Worm (Caenorhabditis elegans) whole organism, L4 larva: ENCODE data around the gene F21C10.3.

Experiments
- dmd-6 ChIP-seq: fragments of 200-800 bp; sonication (Bioruptor generic); IDR thresholded peaks from 2 replicates; pipeline ENCODE4 v1.3.6; 2022; ENCODE audit warnings: missing genetic modification reagents, missing genetic modification characterization, missing compliant biosample characterization
- lim-7 ChIP-seq: fragments of 200-800 bp; sonication (Bioruptor generic); IDR thresholded peaks from 2 replicates; pipeline ENCODE4 v1.3.6; 2022; ENCODE audit warnings: missing genetic modification characterization, missing compliant biosample characterization
- lsy-2 ChIP-seq, 2 experiments: fragments of 150-350 bp in 1 of 2; sonication (generic microtip) in 1 of 2; optimal IDR thresholded peaks; 2 replicates each; lab custom pipeline; 2014 to 2017; ENCODE audit warnings: missing biosample characterization in 2 of 2, missing genetic modification characterization in 2 of 2
- mep-1 ChIP-seq: fragments of 150-350 bp; sonication (generic microtip); optimal IDR thresholded peaks from 3 replicates; lab custom pipeline; 2014; ENCODE audit warnings: missing biosample characterization, missing genetic modification characterization
- nhr-25 ChIP-seq: sonication (generic microtip); optimal IDR thresholded peaks from 2 replicates; lab custom pipeline; 2017; ENCODE audit warnings: missing genetic modification characterization, mild to moderate bottlenecking, missing compliant biosample characterization, antibody characterized with exemption, moderate library complexity, borderline replicate concordance; ENCODE audit not compliant: insufficient read depth
- pha-4 ChIP-seq, 2 experiments: fragments of 150-350 bp in 1 of 2; fragments of 200-800 bp in 1 of 2; sonication (Bioruptor generic) in 1 of 2; IDR thresholded peaks in 1 of 2; optimal IDR thresholded peaks in 1 of 2; 2 replicates each; pipeline versions ENCODE4 v1.3.6 to Lab custom; 2014 to 2022; ENCODE audit warnings: missing genetic modification characterization in 2 of 2, missing genetic modification reagents in 2 of 2, missing biosample characterization in 1 of 2, missing compliant biosample characterization in 1 of 2
- spr-3 ChIP-seq: fragments of 200-800 bp; sonication (Bioruptor generic); optimal IDR thresholded peaks from 2 replicates; lab custom pipeline; 2018; ENCODE audit warnings: mild to moderate bottlenecking, missing genetic modification characterization, missing compliant biosample characterization
- unc-130 ChIP-seq: sonication (generic microtip); optimal IDR thresholded peaks from 2 replicates; lab custom pipeline; 2016; ENCODE audit warnings: missing genetic modification reagents, missing genetic modification characterization, missing compliant biosample characterization
- unc-62 ChIP-seq, 3 experiments: fragments of 150-350 bp in 1 of 3; sonication (generic microtip); optimal IDR thresholded peaks in 2 of 3; peaks in 1 of 3; 1 replicate in 1 of 3; 2 replicates in 2 of 3; lab custom pipeline; 2014 to 2017; ENCODE audit warnings: missing biosample characterization in 3 of 3, missing genetic modification characterization in 3 of 3, missing genetic modification reagents in 3 of 3, missing genotype in 1 of 3
- zip-2 ChIP-seq: fragments of 150-350 bp; optimal IDR thresholded peaks from 2 replicates; lab custom pipeline; 2014; ENCODE audit warnings: missing biosample characterization, missing genetic modification characterization

Gene F21C10.3

DNA sequence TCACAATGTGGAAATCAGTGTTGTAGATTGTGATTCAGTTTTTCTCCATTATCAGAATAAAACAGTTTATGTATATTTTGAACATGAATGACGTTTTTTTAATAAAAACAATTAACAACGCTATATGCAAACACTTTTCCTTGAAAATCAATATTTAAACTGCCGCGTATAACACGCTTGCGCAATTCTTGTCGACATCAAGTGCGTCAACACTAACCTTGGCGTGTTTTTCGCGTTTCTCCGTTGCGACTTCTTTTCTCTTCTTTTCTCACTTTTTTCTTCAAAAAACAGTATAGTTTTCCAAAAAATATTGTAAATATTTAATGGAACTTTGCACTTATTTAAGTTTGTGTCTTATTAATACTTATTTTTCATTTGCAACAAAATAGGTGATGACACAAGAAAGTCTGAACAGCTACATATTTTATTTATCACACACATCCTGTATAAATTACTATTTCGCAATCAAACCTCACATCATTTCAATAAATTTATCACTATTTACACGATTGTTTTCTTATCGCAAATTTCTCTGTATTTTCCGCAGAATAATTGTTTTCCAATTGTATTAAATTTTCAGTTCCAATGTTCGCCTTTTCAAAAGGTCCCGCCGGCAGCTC, 47.5 kb downstream of the F21C10.3 start, which contains the start of gene spas-1 (continued):
- TF ChIP-seq nhr-25 (tag; lab: Kevin White, UChicago) (peak; percentile 52), spr-3 (GFP tag; lab: Kevin White, UChicago) (no peak), dmd-6 (GFP tag; lab: Robert Waterston, UW) (peak; percentile 57), pha-4 (GFP tag; IDR thresholded peaks at IDR 0.05; lab: Robert Waterston, UW) (no peak), pha-4 (tag; optimal IDR thresholded peaks at IDR 0.05; lab: Kevin White, UChicago) (peak; percentile 54), lim-7 (no peak), lsy-2 (tag; optimal IDR thresholded peaks at IDR 0.05; lab: Kevin White, UChicago) (peak; percentile 69 to 93), zip-2 (tag; lab: Kevin White, UChicago) (peak; percentile 54), unc-130 (GFP tag; lab: Kevin White, UChicago) (peak; percentile 45), mep-1 (peak; percentile 94), unc-62 (GFP tag; optimal IDR thresholded peaks at IDR 0.05 in 1 of 2; lab: Kevin White, UChicago) (peak in 1 of 2 experiments; percentile 96), unc-62 (tag; optimal IDR thresholded peaks at IDR 0.05; lab: Kevin White, UChicago) (no peak)
- TF ChIP-seq, all 104 proteins: peak for 42
